Fruit fly (Drosophila melanogaster): Measurements from ENCODE around the gene CG32071.

CG32071 gene

DNA sequence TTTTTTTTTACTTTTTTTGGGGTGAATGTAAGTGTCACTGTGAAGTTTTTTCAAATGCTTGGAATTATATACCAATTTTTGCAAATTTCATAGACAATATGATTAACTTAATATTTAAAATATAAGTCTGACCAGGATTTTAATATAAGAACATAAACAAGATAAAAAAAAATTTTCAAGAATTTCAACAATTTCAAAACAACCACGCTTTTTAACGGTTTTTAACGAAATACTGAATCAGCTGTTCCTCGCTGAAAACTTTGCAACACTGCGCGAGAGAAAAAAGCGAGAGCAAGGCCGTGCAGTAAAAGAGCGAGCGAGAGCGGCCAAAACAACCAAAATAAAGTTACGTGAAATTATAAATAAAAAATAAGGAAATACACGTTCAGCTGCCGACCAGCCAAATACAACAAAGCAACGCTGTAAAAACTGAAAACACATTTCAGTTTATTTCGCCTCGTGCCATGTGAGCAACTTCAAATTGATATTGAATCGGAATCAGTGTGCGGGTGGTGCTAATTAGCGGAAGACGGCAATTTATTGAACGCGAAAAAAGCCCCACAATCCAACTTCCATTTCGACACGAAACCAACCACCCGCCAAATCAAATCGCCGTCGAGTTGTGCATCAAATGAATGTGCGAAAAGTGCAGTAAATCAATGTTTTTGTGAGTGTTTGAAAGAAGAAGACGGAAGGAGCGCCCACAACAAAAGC lies 7.3 kb downstream of the CG32071 start, which contains the start of the genes CG46439, Iyd and CG33947 (continued):
- TF ChIP-seq CG18599 (GFP tag; optimal IDR thresholded peaks at IDR 0.05) = no peak
- TF ChIP-seq E2f1 (GFP tag; IDR thresholded peaks at IDR 0.05) = peak; percentile 55; the same call in 1 of the 2 replicates
- peak; percentile 4; the same call in 1 of the 3 replicates for TF ChIP-seq ci (GFP tag; IDR thresholded peaks at IDR 0.05)
- peak; percentile 32 for TF ChIP-seq CG15269 (tag; optimal IDR thresholded peaks at IDR 0.05)
- TF ChIP-seq CG13287 (GFP tag; IDR thresholded peaks at IDR 0.05; ENCODE audit: partially characterized antibody) = peak; percentile 50
- TF ChIP-seq gem (tag; optimal IDR thresholded peaks at IDR 0.05) = peak; percentile 5
- TF ChIP-seq mld (GFP tag; IDR thresholded peaks at IDR 0.05; ENCODE audit: partially characterized antibody) = no peak
- 0 out of 3 replicates have a peak, but pooled peaks have one; percentile 17 for TF ChIP-seq CG17361 (GFP tag; IDR thresholded peaks at IDR 0.05)
- TF ChIP-seq CG8281 (tag; optimal IDR thresholded peaks at IDR 0.05) = no peak
- TF ChIP-seq CG16815 (GFP tag; optimal IDR thresholded peaks at IDR 0.05) = no peak
- no peak for TF ChIP-seq sima (GFP tag; optimal IDR thresholded peaks at IDR 0.05)
- TF ChIP-seq chm (GFP tag; IDR thresholded peaks at IDR 0.05) = no peak; the same call in 1 of the 2 replicates
- TF ChIP-seq CG10462 (GFP tag; optimal IDR thresholded peaks at IDR 0.05) = no peak
- TF ChIP-seq CG13123 (GFP tag; optimal IDR thresholded peaks at IDR 0.05) = no peak
- TF ChIP-seq CG6175 (GFP tag; IDR thresholded peaks at IDR 0.05) = no peak
- TF ChIP-seq Rfx (GFP tag; IDR thresholded peaks at IDR 0.05) = 0 out of 2 replicates have a peak, but pooled peaks have one; percentile 28
- no peak for TF ChIP-seq CG6654 (GFP tag; optimal IDR thresholded peaks at IDR 0.05)
- TF ChIP-seq cwo (GFP tag; optimal IDR thresholded peaks at IDR 0.05) = peak; percentile 28
- no peak for TF ChIP-seq phol (tag; optimal IDR thresholded peaks at IDR 0.05)
- TF ChIP-seq crol (GFP tag; IDR thresholded peaks at IDR 0.05) = no peak
- TF ChIP-seq Eip74EF (GFP tag; optimal IDR thresholded peaks at IDR 0.05) = peak in 1 of 2 experiments; percentile 68
- TF ChIP-seq Asciz (GFP tag; optimal IDR thresholded peaks at IDR 0.05) = peak; percentile 9
- TF ChIP-seq MESR4 (GFP tag; optimal IDR thresholded peaks at IDR 0.05) = peak; percentile 37
- no peak for TF ChIP-seq CG4707 (GFP tag; optimal IDR thresholded peaks at IDR 0.05)
- peak; percentile 60 for TF ChIP-seq sqz (GFP tag; optimal IDR thresholded peaks at IDR 0.05)
- TF ChIP-seq Blimp-1 (GFP tag; optimal IDR thresholded peaks at IDR 0.05) = no peak
- TF ChIP-seq cad (GFP tag; optimal IDR thresholded peaks at IDR 0.05) = no peak
- no peak for TF ChIP-seq Aef1 (GFP tag; IDR thresholded peaks at IDR 0.05)
- no peak for TF ChIP-seq CG12104 (GFP tag; optimal IDR thresholded peaks at IDR 0.05)
- 0 out of 3 replicates have a peak, but pooled peaks have one; percentile 6 for TF ChIP-seq Optix (GFP tag; IDR thresholded peaks at IDR 0.05)
- TF ChIP-seq CTCF (GFP tag; optimal IDR thresholded peaks at IDR 0.05) = peak; percentile 23
- TF ChIP-seq MBD-R2 (GFP tag; IDR thresholded peaks at IDR 0.05) = peak; percentile 28; the same call in 1 of the 2 replicates
- no peak for TF ChIP-seq sd (tag; optimal IDR thresholded peaks at IDR 0.05)
- peak; percentile 22; the same call in 1 of the 2 replicates for TF ChIP-seq Scr (GFP tag; IDR thresholded peaks at IDR 0.05; ENCODE audit: partially characterized antibody)
- peak; percentile 14; the same call in 1 of the 2 replicates for TF ChIP-seq vvl (GFP tag; IDR thresholded peaks at IDR 0.05)
- TF ChIP-seq dmrt11E (tag; optimal IDR thresholded peaks at IDR 0.05) = no peak
- TF ChIP-seq ac (GFP tag; optimal IDR thresholded peaks at IDR 0.05) = no peak
- TF ChIP-seq Hmx (GFP tag; optimal IDR thresholded peaks at IDR 0.05) = no peak
- no peak for TF ChIP-seq bigmax (GFP tag; optimal IDR thresholded peaks at IDR 0.05)
- TF ChIP-seq Awh (GFP tag; IDR thresholded peaks at IDR 0.05) = no peak
- peak; percentile 29 for TF ChIP-seq CG17829 (tag; optimal IDR thresholded peaks at IDR 0.05)
- TF ChIP-seq org-1 (GFP tag; optimal IDR thresholded peaks at IDR 0.05) = no peak
- no peak for TF ChIP-seq CG18764 (GFP tag; optimal IDR thresholded peaks at IDR 0.05)
- TF ChIP-seq lov (optimal IDR thresholded peaks at IDR 0.05) = no peak
- TF ChIP-seq lov (GFP tag; IDR thresholded peaks at IDR 0.05) = no peak
- no peak for TF ChIP-seq sc (optimal IDR thresholded peaks at IDR 0.05)
- TF ChIP-seq sc (GFP tag; optimal IDR thresholded peaks at IDR 0.05) = no peak
- no peak for TF ChIP-seq ind (GFP tag; optimal IDR thresholded peaks at IDR 0.05)
- TF ChIP-seq Dfd (GFP tag; optimal IDR thresholded peaks at IDR 0.05) = no peak
- TF ChIP-seq BtbVII (GFP tag; optimal IDR thresholded peaks at IDR 0.05) = peak; percentile 20

All from whole organism, embryonic.